Fruit fly (Drosophila melanogaster): ENCODE data around the gene Efr.

Gene Efr

DNA sequence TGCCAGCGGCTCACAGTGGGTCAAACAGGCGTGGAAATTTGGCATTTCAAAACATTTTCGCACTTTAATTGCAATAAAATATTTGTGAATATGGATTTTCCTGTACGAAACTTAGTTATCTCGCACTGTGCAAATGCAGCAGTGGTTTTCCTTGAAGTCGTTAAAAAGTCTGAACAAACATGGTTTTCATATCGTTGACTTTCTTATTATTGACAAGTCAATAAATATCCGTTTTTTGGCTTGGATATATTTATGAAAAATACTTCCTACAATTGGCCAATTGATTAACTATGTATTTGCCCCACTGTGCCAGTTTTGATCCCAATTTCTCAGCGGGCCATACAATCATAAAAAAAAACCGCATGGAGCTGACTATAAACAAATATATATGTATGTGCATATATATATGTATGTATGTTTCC lies 45.7 kb downstream of the Efr start (continued):
- peak; percentile 91 for TF ChIP-seq Sox102F (GFP tag; optimal IDR thresholded peaks at IDR 0.05)
- peak; percentile 65 for TF ChIP-seq fkh (GFP tag; optimal IDR thresholded peaks at IDR 0.05)
- peak; percentile 96 for TF ChIP-seq pdm3 (GFP tag; optimal IDR thresholded peaks at IDR 0.05)
- TF ChIP-seq dac (GFP tag; optimal IDR thresholded peaks at IDR 0.05), result peak; percentile 97
- TF ChIP-seq CG16779 (tag; optimal IDR thresholded peaks at IDR 0.05), result peak; percentile 89
- peak; percentile 91 for TF ChIP-seq Hr39 (GFP tag; optimal IDR thresholded peaks at IDR 0.05)
- peak; percentile 82 for TF ChIP-seq vri (GFP tag; optimal IDR thresholded peaks at IDR 0.05)
- TF ChIP-seq Hr38 (GFP tag; optimal IDR thresholded peaks at IDR 0.05), result peak; percentile 64
- peak; percentile 25 for TF ChIP-seq Eip93F (GFP tag; optimal IDR thresholded peaks at IDR 0.05)
- peak; percentile 96 for TF ChIP-seq net (GFP tag; optimal IDR thresholded peaks at IDR 0.05)
- peak; percentile 82 for TF ChIP-seq fd59A (GFP tag; optimal IDR thresholded peaks at IDR 0.05)
- TF ChIP-seq Lpt (GFP tag; optimal IDR thresholded peaks at IDR 0.05), result peak; percentile 97
- peak; percentile 93 for TF ChIP-seq CG8319 (GFP tag; optimal IDR thresholded peaks at IDR 0.05)
- TF ChIP-seq Smox (GFP tag; optimal IDR thresholded peaks at IDR 0.05), result peak; percentile 89
- peak; percentile 94 for TF ChIP-seq achi (GFP tag; optimal IDR thresholded peaks at IDR 0.05)
- TF ChIP-seq Met (GFP tag; optimal IDR thresholded peaks at IDR 0.05), result peak; percentile 91
- TF ChIP-seq esn (GFP tag; optimal IDR thresholded peaks at IDR 0.05), result peak; percentile 93
- TF ChIP-seq ss (GFP tag; optimal IDR thresholded peaks at IDR 0.05), result peak; percentile 64 to 78
- peak; percentile 92 for TF ChIP-seq lz (GFP tag; optimal IDR thresholded peaks at IDR 0.05)
- peak; percentile 93 for TF ChIP-seq CG34406 (GFP tag; optimal IDR thresholded peaks at IDR 0.05)
- TF ChIP-seq CG8632 (GFP tag; optimal IDR thresholded peaks at IDR 0.05), result peak; percentile 94
- peak; percentile 98 for TF ChIP-seq CG32006 (GFP tag; optimal IDR thresholded peaks at IDR 0.05)
- TF ChIP-seq salr (GFP tag; optimal IDR thresholded peaks at IDR 0.05), result peak; percentile 67 to 95
- TF ChIP-seq CG3919 (GFP tag; optimal IDR thresholded peaks at IDR 0.05), result peak; percentile 93
- TF ChIP-seq fd85E (GFP tag; optimal IDR thresholded peaks at IDR 0.05), result peak; percentile 71
- peak; percentile 92 for TF ChIP-seq Sox14 (GFP tag; optimal IDR thresholded peaks at IDR 0.05)
- TF ChIP-seq eg (GFP tag; IDR thresholded peaks at IDR 0.05), result peak; percentile 93
- peak; percentile 94 for TF ChIP-seq CG6276 (GFP tag; optimal IDR thresholded peaks at IDR 0.05)
- peak; percentile 92 for TF ChIP-seq Gug (GFP tag; IDR thresholded peaks at IDR 0.05)

DNA sequence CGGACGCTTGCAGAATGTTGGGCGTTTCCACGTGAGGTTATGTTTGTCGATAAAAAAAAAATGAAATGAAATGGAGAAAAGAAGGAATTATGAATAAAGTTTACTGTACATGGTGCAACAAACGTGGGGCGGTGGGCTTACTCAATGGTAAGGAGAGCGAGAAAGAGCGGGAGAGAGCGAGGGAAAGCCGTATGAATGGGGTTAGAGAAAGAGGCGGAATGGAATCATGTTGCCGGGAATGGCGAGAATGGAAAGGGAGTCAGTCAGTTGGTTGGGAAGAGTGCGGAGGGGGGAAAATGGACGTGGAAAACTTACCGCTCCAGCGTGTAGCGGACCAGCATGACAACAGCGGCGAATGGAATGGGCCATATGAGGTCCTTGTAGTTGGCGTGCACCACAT lies 46.3 kb downstream of the Efr start:
- TF ChIP-seq fkh (GFP tag; optimal IDR thresholded peaks at IDR 0.05), result no peak
- no peak for TF ChIP-seq dsx (GFP tag; optimal IDR thresholded peaks at IDR 0.05; ENCODE audit: poor library complexity, severe bottlenecking)
- TF ChIP-seq Ets96B (tag; optimal IDR thresholded peaks at IDR 0.05), result no peak
- TF ChIP-seq CG11902 (GFP tag; optimal IDR thresholded peaks at IDR 0.05), result no peak
- no peak for TF ChIP-seq CG11762 (GFP tag; optimal IDR thresholded peaks at IDR 0.05; ENCODE audit: insufficient read depth)
- TF ChIP-seq CG3919 (GFP tag; optimal IDR thresholded peaks at IDR 0.05), result no peak
- no peak for TF ChIP-seq Smox (GFP tag; optimal IDR thresholded peaks at IDR 0.05)
- TF ChIP-seq CG11294 (GFP tag; IDR thresholded peaks at IDR 0.05), result no peak
- no peak for TF ChIP-seq esn (GFP tag; optimal IDR thresholded peaks at IDR 0.05)
- no peak for TF ChIP-seq dac (GFP tag; optimal IDR thresholded peaks at IDR 0.05)
- no peak for TF ChIP-seq Eip78C (GFP tag)
- TF ChIP-seq Lpt (GFP tag; optimal IDR thresholded peaks at IDR 0.05), result no peak
- TF ChIP-seq Blimp-1 (GFP tag; optimal IDR thresholded peaks at IDR 0.05), result no peak
- TF ChIP-seq CG3032 (tag; optimal IDR thresholded peaks at IDR 0.05), result no peak
- no peak for TF ChIP-seq svp (GFP tag)
- TF ChIP-seq salr (GFP tag; optimal IDR thresholded peaks at IDR 0.05), result no peak

- TF ChIP-seq achi (GFP tag; optimal IDR thresholded peaks at IDR 0.05), result no peak
- peak; percentile 42 for TF ChIP-seq Sox14 (GFP tag; optimal IDR thresholded peaks at IDR 0.05)
- peak; percentile 54 for TF ChIP-seq Met (GFP tag; optimal IDR thresholded peaks at IDR 0.05)
- TF ChIP-seq Hr4 (GFP tag; optimal IDR thresholded peaks at IDR 0.05), result peak; percentile 65
- TF ChIP-seq acj6 (GFP tag; optimal IDR thresholded peaks at IDR 0.05), result no peak
- TF ChIP-seq cyc (GFP tag; optimal IDR thresholded peaks at IDR 0.05), result peak; percentile 61
- TF ChIP-seq CG10669 (GFP tag; optimal IDR thresholded peaks at IDR 0.05), result no peak
- TF ChIP-seq Ets96B (tag; optimal IDR thresholded peaks at IDR 0.05), result peak; percentile 38
- peak; percentile 10 for TF ChIP-seq dac (GFP tag; optimal IDR thresholded peaks at IDR 0.05)
- no peak for TF ChIP-seq Smox (GFP tag; optimal IDR thresholded peaks at IDR 0.05)
- peak; percentile 48 for TF ChIP-seq Ets21C (GFP tag; optimal IDR thresholded peaks at IDR 0.05)
- no peak for TF ChIP-seq CG9139 (GFP tag; optimal IDR thresholded peaks at IDR 0.05)
- TF ChIP-seq CG11762 (GFP tag; optimal IDR thresholded peaks at IDR 0.05; ENCODE audit: insufficient read depth), result peak; percentile 16
- peak; percentile 68 for TF ChIP-seq CG6163 (GFP tag; IDR thresholded peaks at IDR 0.05)
- peak; percentile 42; the same call in 1 of the 2 replicates for TF ChIP-seq Gug (GFP tag; IDR thresholded peaks at IDR 0.05)
- TF ChIP-seq CG8319 (GFP tag; optimal IDR thresholded peaks at IDR 0.05), result peak; percentile 44
- TF ChIP-seq Sox15 (GFP tag; optimal IDR thresholded peaks at IDR 0.05), result peak; percentile 52
- TF ChIP-seq net (GFP tag; optimal IDR thresholded peaks at IDR 0.05), result peak; percentile 19
- no peak for TF ChIP-seq CG32006 (GFP tag; optimal IDR thresholded peaks at IDR 0.05)
- peak; percentile 5 for TF ChIP-seq Blimp-1 (GFP tag; optimal IDR thresholded peaks at IDR 0.05)
- peak; percentile 59 for TF ChIP-seq CG8119 (GFP tag; IDR thresholded peaks at IDR 0.05)
- TF ChIP-seq Eip78C (GFP tag), result peak; percentile 85
These were observed 47.5 kb downstream of the Efr start, which contains the start of gene schlank for dm6 chrX:6267187-6267711. Gene schlank, minus strand, starts transcription at chrX:6267228.

All from whole organism, prepupa.